Fruit fly (Drosophila melanogaster): ENCODE measurements around the gene Gr28b.

Gene Gr28b

DNA sequence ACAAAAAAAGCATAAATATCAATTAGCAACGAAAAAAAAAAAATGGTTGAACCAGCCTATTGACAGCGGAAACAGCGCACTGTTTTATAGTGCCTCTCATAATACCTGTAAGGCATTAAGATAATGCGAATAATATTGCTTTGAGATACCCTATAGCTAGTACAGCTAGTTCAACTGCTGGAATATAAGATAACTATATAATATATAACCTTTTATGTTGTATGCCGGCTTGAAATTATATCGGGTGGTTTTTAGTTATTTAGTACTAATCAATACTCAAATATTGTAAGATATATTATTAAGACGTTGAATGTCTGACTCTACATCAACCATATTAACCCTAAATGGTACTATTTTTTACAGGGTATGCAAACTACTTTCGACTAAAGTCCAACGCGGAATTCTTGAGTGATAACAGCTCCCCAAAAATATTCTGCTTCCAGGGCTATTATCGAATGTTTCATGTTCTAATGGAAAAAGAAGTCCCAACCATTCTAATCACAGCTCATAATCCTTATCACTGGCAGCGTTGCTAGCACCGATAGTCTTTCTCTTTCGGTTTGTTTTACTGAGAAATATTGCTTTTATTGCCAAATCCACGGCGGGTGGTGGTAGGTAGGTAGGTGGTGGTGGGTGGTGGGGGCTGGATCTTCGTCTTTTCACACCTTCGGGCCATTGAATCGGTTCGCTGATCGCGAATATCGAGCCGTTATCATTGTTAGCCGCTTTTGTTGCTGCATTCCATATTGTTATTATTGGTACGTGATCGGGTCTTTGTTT is 27.9 kb downstream of the Gr28b start (continued):
- TF ChIP-seq CG9727 (GFP tag; optimal IDR thresholded peaks at IDR 0.05), result peak; percentile 82
- TF ChIP-seq Camta (GFP tag; optimal IDR thresholded peaks at IDR 0.05), result no peak
- peak; percentile 41 for TF ChIP-seq nau (GFP tag; optimal IDR thresholded peaks at IDR 0.05)
- peak; percentile 62 for TF ChIP-seq CG11696 (GFP tag; IDR thresholded peaks at IDR 0.05)
- no peak for TF ChIP-seq ato (GFP tag; IDR thresholded peaks at IDR 0.05; ENCODE audit: partially characterized antibody)
- peak; percentile 79 for TF ChIP-seq Sox102F (GFP tag; optimal IDR thresholded peaks at IDR 0.05)
- peak; percentile 90 for TF ChIP-seq CG15269 (tag; optimal IDR thresholded peaks at IDR 0.05)
- peak; percentile 93 for TF ChIP-seq Hmr (GFP tag; optimal IDR thresholded peaks at IDR 0.05)
- peak; percentile 59 for TF ChIP-seq scrt (GFP tag; optimal IDR thresholded peaks at IDR 0.05)
- TF ChIP-seq pho (GFP tag; optimal IDR thresholded peaks at IDR 0.05), result peak; percentile 51
- no peak for TF ChIP-seq CG3163 (GFP tag; optimal IDR thresholded peaks at IDR 0.05)
- TF ChIP-seq CG4707 (GFP tag; optimal IDR thresholded peaks at IDR 0.05), result no peak
- no peak for TF ChIP-seq jumu (GFP tag; optimal IDR thresholded peaks at IDR 0.05)
- no peak for TF ChIP-seq D (optimal IDR thresholded peaks at IDR 0.05)
- TF ChIP-seq D (GFP tag; optimal IDR thresholded peaks at IDR 0.05), result peak; percentile 10
- no peak for TF ChIP-seq CG7357 (GFP tag; IDR thresholded peaks at IDR 0.05)
- no peak for TF ChIP-seq pita (GFP tag; optimal IDR thresholded peaks at IDR 0.05)
- TF ChIP-seq fd102C (GFP tag; optimal IDR thresholded peaks at IDR 0.05), result no peak
- no peak for TF ChIP-seq knrl (GFP tag; IDR thresholded peaks at IDR 0.05; ENCODE audit: partially characterized antibody)
- no peak for TF ChIP-seq p53 (GFP tag; optimal IDR thresholded peaks at IDR 0.05)
- peak; percentile 51; the same call in 1 of the 3 replicates for TF ChIP-seq CG3726 (GFP tag; IDR thresholded peaks at IDR 0.05)
- TF ChIP-seq CG15011 (GFP tag; optimal IDR thresholded peaks at IDR 0.05), result peak; percentile 50
- peak; percentile 74 for TF ChIP-seq Abd-B (GFP tag; optimal IDR thresholded peaks at IDR 0.05)
- TF ChIP-seq nom (GFP tag; optimal IDR thresholded peaks at IDR 0.05), result no peak
- no peak for TF ChIP-seq pan (optimal IDR thresholded peaks at IDR 0.05)
- peak in 1 of 2 experiments; percentile 84 for TF ChIP-seq pan (GFP tag; optimal IDR thresholded peaks at IDR 0.05 in 1 of 2, IDR thresholded peaks at IDR 0.05 in 1 of 2)
- peak; percentile 91 for TF ChIP-seq Dek (tag; optimal IDR thresholded peaks at IDR 0.05)
- peak; percentile 82 for TF ChIP-seq dmrt99B (tag; optimal IDR thresholded peaks at IDR 0.05)
- TF ChIP-seq Ravus (GFP tag; IDR thresholded peaks at IDR 0.05), result peak; percentile 83
- TF ChIP-seq Blimp-1 (GFP tag; optimal IDR thresholded peaks at IDR 0.05), result peak; percentile 41
- peak; percentile 71 for TF ChIP-seq Xrp1 (GFP tag; IDR thresholded peaks at IDR 0.05)
- peak; percentile 90 for TF ChIP-seq CG11504 (tag; optimal IDR thresholded peaks at IDR 0.05)
- TF ChIP-seq zf30C (GFP tag; optimal IDR thresholded peaks at IDR 0.05), result no peak
- TF ChIP-seq CG10209 (GFP tag; optimal IDR thresholded peaks at IDR 0.05), result peak; percentile 78
- TF ChIP-seq unc-4 (GFP tag; IDR thresholded peaks at IDR 0.05; ENCODE audit: partially characterized antibody), result no peak
- peak; percentile 59; the same call in 1 of the 2 replicates for TF ChIP-seq GATAe (GFP tag; conservative IDR thresholded peaks at IDR 0.05)
- peak; percentile 74 for TF ChIP-seq unpg (GFP tag; optimal IDR thresholded peaks at IDR 0.05)
- TF ChIP-seq wek (GFP tag; optimal IDR thresholded peaks at IDR 0.05), result no peak
- TF ChIP-seq Hmx (GFP tag; optimal IDR thresholded peaks at IDR 0.05), result no peak
- TF ChIP-seq dan (GFP tag; IDR thresholded peaks at IDR 0.05), result no peak
- TF ChIP-seq br (optimal IDR thresholded peaks at IDR 0.05), result no peak
- peak; percentile 76 for TF ChIP-seq fd3F (GFP tag; optimal IDR thresholded peaks at IDR 0.05)
- TF ChIP-seq nerfin-2 (GFP tag; IDR thresholded peaks at IDR 0.05; ENCODE audit: partially characterized antibody), result no peak
- TF ChIP-seq CG4617 (GFP tag; optimal IDR thresholded peaks at IDR 0.05; ENCODE audit: borderline replicate concordance), result no peak
- TF ChIP-seq sens-2 (GFP tag; IDR thresholded peaks at IDR 0.05), result peak; percentile 13; the same call in 1 of the 2 replicates
- peak; percentile 7 for TF ChIP-seq dmrt11E (tag; optimal IDR thresholded peaks at IDR 0.05)
- no peak for TF ChIP-seq tin (GFP tag; optimal IDR thresholded peaks at IDR 0.05)
- TF ChIP-seq Ets65A (GFP tag), result peak; percentile 55
- no peak for TF ChIP-seq CG31365 (tag; optimal IDR thresholded peaks at IDR 0.05)
